Fruit fly (Drosophila melanogaster): ENCODE results near the gene CG7519.

dm6 chr3L:21516716-21517266 is 23.9 kb downstream of the CG7519 start:
- TF ChIP-seq Eip78C (GFP tag) (peak; percentile 48), Sox102F (GFP tag; optimal IDR thresholded peaks at IDR 0.05) (peak; percentile 56), Hr38 (GFP tag; optimal IDR thresholded peaks at IDR 0.05) (no peak), CG32006 (GFP tag; optimal IDR thresholded peaks at IDR 0.05) (peak; percentile 24), esn (GFP tag; optimal IDR thresholded peaks at IDR 0.05) (peak; percentile 60), vri (GFP tag; optimal IDR thresholded peaks at IDR 0.05) (no peak), CG15336 (GFP tag; IDR thresholded peaks at IDR 0.05) (no peak), CG7368 (GFP tag; optimal IDR thresholded peaks at IDR 0.05) (peak; percentile 36), OdsH (GFP tag; optimal IDR thresholded peaks at IDR 0.05) (peak; percentile 49), Hr39 (GFP tag; optimal IDR thresholded peaks at IDR 0.05) (peak; percentile 54), salr (GFP tag; optimal IDR thresholded peaks at IDR 0.05) (no peak), Blimp-1 (GFP tag; optimal IDR thresholded peaks at IDR 0.05) (no peak), CG34406 (GFP tag; optimal IDR thresholded peaks at IDR 0.05) (no peak), pdm3 (GFP tag; optimal IDR thresholded peaks at IDR 0.05) (peak; percentile 64)

Data from whole organism, prepupa.